Worm (Caenorhabditis elegans) whole organism, young adult: ENCODE data around the gene F37B12.1.

Experiments used
- B0035.1 ChIP-seq: sonication (generic microtip); optimal IDR thresholded peaks from 2 replicates; lab custom pipeline; 2016; ENCODE audit warnings: missing genetic modification characterization, mild to moderate bottlenecking, missing compliant biosample characterization, missing genotype, missing genetic modification reagents
- B0336.3 ChIP-seq: fragments of 200-800 bp; sonication (Bioruptor generic); IDR thresholded peaks from 2 replicates; pipeline ENCODE4 v1.3.6; 2022; ENCODE audit warnings: missing genetic modification characterization, missing compliant biosample characterization
- F33H1.4 ChIP-seq: fragments of 200-800 bp; sonication (Bioruptor generic); IDR thresholded peaks from 2 replicates; pipeline ENCODE4 v1.3.6; 2022; ENCODE audit warnings: missing genetic modification reagents, missing genetic modification characterization, missing compliant biosample characterization
- F39B2.1 ChIP-seq: fragments of 200-800 bp; sonication (Bioruptor generic); IDR thresholded peaks from 2 replicates; pipeline ENCODE4 v1.3.6; 2022; ENCODE audit warnings: missing genetic modification reagents, missing genetic modification characterization, missing compliant biosample characterization
- K12H6.12 ChIP-seq: fragments of 200-800 bp; sonication (Bioruptor generic); optimal IDR thresholded peaks from 2 replicates; lab custom pipeline; 2018; ENCODE audit warnings: mild to moderate bottlenecking, missing genetic modification characterization, missing compliant biosample characterization
- Y53G8AR.9 ChIP-seq: fragments of 200-800 bp; sonication (Bioruptor generic); conservative IDR thresholded peaks from 2 replicates; pipeline ENCODE4 v1.3.6; 2022; ENCODE audit warnings: missing genetic modification reagents, missing genetic modification characterization, missing compliant biosample characterization
- Y67H2A.10 ChIP-seq: fragments of 200-800 bp; sonication (Bioruptor generic); conservative IDR thresholded peaks from 2 replicates; pipeline ENCODE4 v1.3.6; 2022; ENCODE audit warnings: missing genetic modification reagents, missing genetic modification characterization, missing compliant biosample characterization
- akir-1 ChIP-seq: fragments of 200-800 bp; sonication (Bioruptor generic); optimal IDR thresholded peaks from 2 replicates; lab custom pipeline; 2018; ENCODE audit warnings: mild to moderate bottlenecking, missing genetic modification characterization, moderate library complexity, missing compliant biosample characterization
- aptf-3 ChIP-seq: fragments of 200-800 bp; sonication (Bioruptor generic); IDR thresholded peaks from 2 replicates; pipeline ENCODE4 v1.3.6; 2022; ENCODE audit warnings: missing genetic modification characterization, missing compliant biosample characterization
- attf-5 ChIP-seq: fragments of 200-800 bp; sonication (Bioruptor generic); optimal IDR thresholded peaks from 2 replicates; lab custom pipeline; 2018; ENCODE audit warnings: mild to moderate bottlenecking, missing genetic modification characterization, missing compliant biosample characterization
- bed-2 ChIP-seq: fragments of 200-800 bp; sonication (Bioruptor generic); IDR thresholded peaks from 2 replicates; pipeline ENCODE4 v1.3.6; 2022; ENCODE audit warnings: missing genetic modification reagents, missing genetic modification characterization, missing compliant biosample characterization
- cebp-1 ChIP-seq, 2 experiments: fragments of 200-800 bp in 1 of 2; sonication (Bioruptor generic) in 1 of 2; sonication (generic microtip) in 1 of 2; IDR thresholded peaks in 1 of 2; optimal IDR thresholded peaks in 1 of 2; 2 replicates each; pipeline versions ENCODE4 v1.3.6 to Lab custom; 2017 to 2022; ENCODE audit warnings: missing compliant biosample characterization in 2 of 2, missing genetic modification characterization in 2 of 2, mild to moderate bottlenecking in 1 of 2, missing genetic modification reagents in 1 of 2, moderate library complexity in 1 of 2
- ceh-100 ChIP-seq: fragments of 200-800 bp; sonication (Bioruptor generic); IDR thresholded peaks from 2 replicates; pipeline ENCODE4 v1.3.6; 2022; ENCODE audit warnings: missing genetic modification reagents, missing genetic modification characterization, missing compliant biosample characterization
- ceh-40 ChIP-seq: fragments of 200-800 bp; sonication (Bioruptor generic); IDR thresholded peaks from 2 replicates; pipeline ENCODE4 v1.3.6; 2022; ENCODE audit warnings: missing genetic modification characterization, missing compliant biosample characterization
- ceh-58 ChIP-seq: fragments of 200-800 bp; sonication (Bioruptor generic); IDR thresholded peaks from 2 replicates; pipeline ENCODE4 v1.3.6; 2022; ENCODE audit warnings: missing genetic modification characterization, missing compliant biosample characterization
- die-1 ChIP-seq: sonication (generic microtip); optimal IDR thresholded peaks from 2 replicates; lab custom pipeline; 2016; ENCODE audit warnings: missing genotype, mild to moderate bottlenecking, missing genetic modification characterization, missing compliant biosample characterization
- dox-1 ChIP-seq: fragments of 200-800 bp; sonication (Bioruptor generic); IDR thresholded peaks from 2 replicates; pipeline ENCODE4 v1.3.6; 2022; ENCODE audit warnings: missing genetic modification reagents, missing genetic modification characterization, missing compliant biosample characterization
- dpl-1 ChIP-seq: fragments of 150-350 bp; optimal IDR thresholded peaks from 2 replicates; lab custom pipeline; 2014; ENCODE audit warnings: missing biosample characterization, missing genetic modification reagents, missing genetic modification characterization
- egl-18 ChIP-seq: fragments of 200-800 bp; sonication (Bioruptor generic); IDR thresholded peaks from 2 replicates; pipeline ENCODE4 v1.3.6; 2022; ENCODE audit warnings: missing genetic modification reagents, missing genetic modification characterization, missing compliant biosample characterization
- egl-44 ChIP-seq: fragments of 200-800 bp; sonication (Bioruptor generic); IDR thresholded peaks from 2 replicates; pipeline ENCODE4 v1.3.6; 2022; ENCODE audit warnings: missing genetic modification reagents, missing genetic modification characterization, missing compliant biosample characterization
- fkh-3 ChIP-seq: sonication (generic microtip); optimal IDR thresholded peaks from 2 replicates; lab custom pipeline; 2016; ENCODE audit warnings: mild to moderate bottlenecking, missing genetic modification characterization, missing compliant biosample characterization
- him-1 ChIP-seq: sonication (generic microtip); optimal IDR thresholded peaks from 2 replicates; lab custom pipeline; 2016; ENCODE audit warnings: missing genotype, missing genetic modification reagents, missing genetic modification characterization, missing compliant biosample characterization
- hlh-12 ChIP-seq: sonication (generic microtip); optimal IDR thresholded peaks from 2 replicates; lab custom pipeline; 2016; ENCODE audit warnings: missing genetic modification characterization, missing compliant biosample characterization
- hlh-26 ChIP-seq: fragments of 200-800 bp; sonication (Bioruptor generic); conservative IDR thresholded peaks from 2 replicates; pipeline ENCODE4 v1.3.6; 2022; ENCODE audit warnings: missing genetic modification reagents, missing genetic modification characterization, missing compliant biosample characterization
- hmg-20 ChIP-seq: fragments of 200-800 bp; sonication (Bioruptor generic); IDR thresholded peaks from 2 replicates; pipeline ENCODE4 v1.3.6; 2022; ENCODE audit warnings: missing genetic modification reagents, missing genetic modification characterization, missing compliant biosample characterization
- let-526 ChIP-seq: fragments of 200-800 bp; sonication (Bioruptor generic); IDR thresholded peaks from 2 replicates; pipeline ENCODE4 v1.3.6; 2022; ENCODE audit warnings: missing genetic modification reagents, missing genetic modification characterization, missing compliant biosample characterization
- lir-1 ChIP-seq: fragments of 200-800 bp; sonication (Bioruptor generic); conservative IDR thresholded peaks from 2 replicates; pipeline ENCODE4 v1.3.6; 2022; ENCODE audit warnings: missing genetic modification reagents, missing genetic modification characterization, missing compliant biosample characterization
- lsy-27 ChIP-seq: sonication (generic microtip); optimal IDR thresholded peaks from 2 replicates; lab custom pipeline; 2017; ENCODE audit warnings: missing genetic modification characterization, mild to moderate bottlenecking, missing compliant biosample characterization, antibody characterized with exemption, missing genotype, borderline replicate concordance; ENCODE audit not compliant: insufficient read depth
- madf-6 ChIP-seq: fragments of 200-800 bp; sonication (Bioruptor generic); IDR thresholded peaks from 2 replicates; pipeline ENCODE4 v1.3.6; 2022; ENCODE audit warnings: missing genetic modification reagents, missing genetic modification characterization, missing compliant biosample characterization
- madf-8 ChIP-seq: fragments of 200-800 bp; sonication (Bioruptor generic); conservative IDR thresholded peaks from 2 replicates; pipeline ENCODE4 v1.3.6; 2022; ENCODE audit warnings: missing genetic modification reagents, missing genetic modification characterization, missing compliant biosample characterization
- nfya-1 ChIP-seq: sonication (generic microtip); optimal IDR thresholded peaks from 2 replicates; lab custom pipeline; 2017; ENCODE audit warnings: antibody characterized with exemption, missing compliant biosample characterization, missing genetic modification characterization, borderline replicate concordance; ENCODE audit not compliant: insufficient read depth
- nfya-2 ChIP-seq: fragments of 200-800 bp; sonication (Bioruptor generic); IDR thresholded peaks from 2 replicates; pipeline ENCODE4 v1.3.6; 2022; ENCODE audit warnings: missing genetic modification reagents, missing genetic modification characterization, missing compliant biosample characterization
- nhr-80 ChIP-seq: sonication (generic microtip); optimal IDR thresholded peaks from 2 replicates; lab custom pipeline; 2016; ENCODE audit warnings: missing genetic modification characterization, missing compliant biosample characterization
- snpc-1.1 ChIP-seq: sonication (generic microtip); optimal IDR thresholded peaks from 2 replicates; lab custom pipeline; 2017; ENCODE audit warnings: missing genetic modification characterization, mild to moderate bottlenecking, missing compliant biosample characterization, antibody characterized with exemption, moderate library complexity, missing genotype, missing genetic modification reagents; ENCODE audit not compliant: insufficient read depth
- snpc-3.4 ChIP-seq: sonication (generic microtip); optimal IDR thresholded peaks from 2 replicates; lab custom pipeline; 2017; ENCODE audit warnings: missing genetic modification characterization, mild to moderate bottlenecking, missing compliant biosample characterization, antibody characterized with exemption, moderate library complexity, missing genotype, missing genetic modification reagents
- somi-1 ChIP-seq: fragments of 200-800 bp; sonication (Bioruptor generic); optimal IDR thresholded peaks from 2 replicates; lab custom pipeline; 2018; ENCODE audit warnings: mild to moderate bottlenecking, missing genetic modification characterization, missing compliant biosample characterization
- sptf-2 ChIP-seq: fragments of 200-800 bp; sonication (Bioruptor generic); optimal IDR thresholded peaks from 2 replicates; lab custom pipeline; 2018; ENCODE audit warnings: mild to moderate bottlenecking, missing genetic modification characterization, missing compliant biosample characterization
- tbp1 ChIP-seq: fragments of 200-800 bp; sonication (Bioruptor generic); optimal IDR thresholded peaks from 2 replicates; lab custom pipeline; 2018; ENCODE audit warnings: mild to moderate bottlenecking, missing genetic modification characterization, missing compliant biosample characterization
- unc-62 ChIP-seq: fragments of 150-350 bp; optimal IDR thresholded peaks from 2 replicates; lab custom pipeline; 2014; ENCODE audit warnings: missing biosample characterization, missing genetic modification reagents, missing genetic modification characterization
- xnd-1 ChIP-seq: sonication (generic microtip); optimal IDR thresholded peaks from 2 replicates; lab custom pipeline; 2016; ENCODE audit warnings: missing genotype, missing genetic modification reagents, missing genetic modification characterization, missing compliant biosample characterization
- zfh-2 ChIP-seq: fragments of 200-800 bp; sonication (Bioruptor generic); conservative IDR thresholded peaks from 2 replicates; pipeline ENCODE4 v1.3.6; 2022; ENCODE audit warnings: missing genetic modification reagents, missing genetic modification characterization, missing compliant biosample characterization
- ztf-18 ChIP-seq: sonication (generic microtip); optimal IDR thresholded peaks from 2 replicates; lab custom pipeline; 2016; ENCODE audit warnings: missing genotype, mild to moderate bottlenecking, missing genetic modification characterization, missing compliant biosample characterization
- ztf-25 ChIP-seq: fragments of 200-800 bp; sonication (Bioruptor generic); IDR thresholded peaks from 2 replicates; pipeline ENCODE4 v1.3.6; 2022; ENCODE audit warnings: missing genetic modification reagents, missing genetic modification characterization, missing compliant biosample characterization
- ztf-26 ChIP-seq: sonication (generic microtip); optimal IDR thresholded peaks from 2 replicates; lab custom pipeline; 2017; ENCODE audit warnings: missing genetic modification characterization, missing compliant biosample characterization

F37B12.1 gene

ce11 chrII:8990267-8990666 is 38.8 kb downstream of the F37B12.1 start:
- no peak for TF ChIP-seq hlh-26 (GFP tag; lab: Robert Waterston, UW)
- TF ChIP-seq Y67H2A.10 (GFP tag; lab: Robert Waterston, UW) = no peak
- no peak for TF ChIP-seq hlh-12
- TF ChIP-seq K12H6.12 (tag; lab: Kevin White, UChicago) = no peak
- TF ChIP-seq ztf-18 (tag; lab: Kevin White, UChicago) = no peak
- TF ChIP-seq die-1 = no peak
- TF ChIP-seq unc-62 (GFP tag; lab: Kevin White, UChicago) = peak; percentile 80
- TF ChIP-seq nfya-1 (tag; lab: Kevin White, UChicago) = no peak
- no peak for TF ChIP-seq hmg-20
- no peak for TF ChIP-seq nfya-2 (GFP tag; lab: Robert Waterston, UW)
- no peak for TF ChIP-seq ceh-58 (GFP tag; lab: Robert Waterston, UW)
- no peak for TF ChIP-seq dpl-1 (GFP tag; lab: Kevin White, UChicago)
- peak; percentile 63; the same call in 1 of the 2 replicates for TF ChIP-seq cebp-1 (GFP tag; IDR thresholded peaks at IDR 0.05; lab: Robert Waterston, UW)
- TF ChIP-seq cebp-1 (tag; optimal IDR thresholded peaks at IDR 0.05; lab: Kevin White, UChicago) = peak; percentile 80
- TF ChIP-seq somi-1 (GFP tag; lab: Kevin White, UChicago) = no peak
- TF ChIP-seq let-526 = no peak
- no peak for TF ChIP-seq sptf-2 (GFP tag; lab: Kevin White, UChicago)
- TF ChIP-seq nhr-80 (tag; lab: Kevin White, UChicago) = peak; percentile 35
- TF ChIP-seq attf-5 (GFP tag; lab: Kevin White, UChicago) = peak; percentile 24
- TF ChIP-seq madf-6 = no peak
- TF ChIP-seq B0336.3 (GFP tag; lab: Robert Waterston, UW) = no peak
- no peak for TF ChIP-seq lir-1 (GFP tag; lab: Robert Waterston, UW)
- TF ChIP-seq F39B2.1 (GFP tag; lab: Robert Waterston, UW) = no peak
- no peak for TF ChIP-seq ztf-25
- TF ChIP-seq ceh-40 (GFP tag; lab: Robert Waterston, UW) = no peak
- no peak for TF ChIP-seq ceh-100 (GFP tag; lab: Robert Waterston, UW)

ce11 chrII:8989444-8989843 is 39.6 kb downstream of the F37B12.1 start, which contains the start of gene C18E9.9:
Gene C18E9.9 (minus strand): TSS chrII:8989544.
- no peak for TF ChIP-seq akir-1 (GFP tag; lab: Kevin White, UChicago)
- no peak for TF ChIP-seq egl-44
- TF ChIP-seq ztf-26 (tag; lab: Kevin White, UChicago) = no peak
- no peak for TF ChIP-seq snpc-3.4 (tag; lab: Kevin White, UChicago)
- no peak for TF ChIP-seq F33H1.4 (GFP tag; lab: Robert Waterston, UW)
- no peak for TF ChIP-seq B0035.1 (tag; lab: Kevin White, UChicago)
- TF ChIP-seq, all 124 proteins: peak for 0

- TF ChIP-seq bed-2 (GFP tag; lab: Robert Waterston, UW) (no peak), Y53G8AR.9 (GFP tag; lab: Robert Waterston, UW) (0 out of 2 replicates have a peak, but pooled peaks have one; percentile 21)
Measured at ce11 chrII:8987962-8988361, 41.1 kb downstream of the F37B12.1 start, which contains the start of gene C18E9.8. Gene C18E9.8 (minus strand): TSS chrII:8988062.

- TF ChIP-seq fkh-3 (tag; lab: Kevin White, UChicago) (no peak), dox-1 (GFP tag; lab: Robert Waterston, UW) (no peak), lsy-27 (no peak), him-1 (tag; lab: Kevin White, UChicago) (no peak), zfh-2 (GFP tag; lab: Robert Waterston, UW) (no peak), tbp1 (GFP tag; lab: Kevin White, UChicago) (no peak), hlh-12 (no peak), cebp-1 (GFP tag; IDR thresholded peaks at IDR 0.05; lab: Robert Waterston, UW) (no peak), cebp-1 (tag; optimal IDR thresholded peaks at IDR 0.05; lab: Kevin White, UChicago) (no peak), egl-18 (GFP tag; lab: Robert Waterston, UW) (no peak), aptf-3 (GFP tag; lab: Robert Waterston, UW) (no peak), xnd-1 (tag; lab: Kevin White, UChicago) (no peak), snpc-1.1 (no peak), ceh-100 (GFP tag; lab: Robert Waterston, UW) (no peak), madf-8 (GFP tag; lab: Robert Waterston, UW) (no peak)
Measured at ce11 chrII:8982683-8983082, 46.4 kb downstream of the F37B12.1 start, which contains the start of gene C18E9.7. Gene C18E9.7 (minus strand): TSS chrII:8982783.
